Worm (Caenorhabditis elegans): ENCODE data around the gene srj-45.

DNA sequence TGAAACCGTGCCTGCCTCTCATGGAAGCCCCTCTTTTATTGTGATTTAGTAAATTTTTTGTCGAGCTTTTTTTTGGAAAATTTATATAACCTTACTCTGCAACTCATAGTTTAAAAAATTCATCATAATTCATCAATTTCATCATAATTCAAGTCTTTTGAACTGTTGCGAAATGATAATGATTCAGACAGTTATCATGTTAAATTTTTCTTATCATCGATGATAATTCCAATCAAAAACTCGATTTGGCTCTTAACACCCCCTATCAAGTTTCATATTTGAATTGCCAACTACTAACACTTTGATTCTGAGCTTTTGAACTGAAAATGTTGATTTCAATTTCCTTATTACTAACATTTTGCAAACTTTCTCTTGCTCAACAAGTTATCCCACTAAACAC, 26.2 kb downstream of the srj-45 start, which contains the start of gene F54E2.1:
- TF ChIP-seq nhr-28 (tag; optimal IDR thresholded peaks at IDR 0.05) = no peak
- TF ChIP-seq drap-1 (GFP tag; optimal IDR thresholded peaks at IDR 0.05) = no peak
